Worm (Caenorhabditis elegans) whole organism, mixed stage, embryonic: ENCODE measurements around the gene F22B3.7.

ENCODE experiments used
- M03D4.4 ChIP-seq: sonication (generic microtip); optimal IDR thresholded peaks from 2 replicates; lab custom pipeline; 2017; ENCODE audit warnings: mild to moderate bottlenecking, missing genetic modification characterization, missing compliant biosample characterization
- bed-3 ChIP-seq: fragments of 200-800 bp; sonication (Bioruptor generic); optimal IDR thresholded peaks from 3 replicates; lab custom pipeline; 2018; ENCODE audit warnings: mild to moderate bottlenecking, missing genetic modification characterization, moderate library complexity, missing compliant biosample characterization
- blmp-1 ChIP-seq: fragments of 150-350 bp; optimal IDR thresholded peaks from 2 replicates; lab custom pipeline; 2014; ENCODE audit warnings: missing biosample characterization, missing genetic modification characterization
- ceh-39 ChIP-seq: fragments of 150-350 bp; optimal IDR thresholded peaks from 2 replicates; lab custom pipeline; 2014; ENCODE audit warnings: missing biosample characterization, missing genetic modification characterization
- ceh-43 ChIP-seq: fragments of 200-800 bp; sonication (Bioruptor generic); optimal IDR thresholded peaks from 2 replicates; lab custom pipeline; 2018; ENCODE audit warnings: mild to moderate bottlenecking, missing genetic modification characterization, moderate library complexity, missing compliant biosample characterization
- ceh-83 ChIP-seq: fragments of 200-800 bp; sonication (Bioruptor generic); optimal IDR thresholded peaks from 2 replicates; lab custom pipeline; 2018; ENCODE audit warnings: mild to moderate bottlenecking, missing genetic modification characterization, missing compliant biosample characterization
- ces-1 ChIP-seq: fragments of 150-350 bp; optimal IDR thresholded peaks from 2 replicates; lab custom pipeline; 2014; ENCODE audit warnings: missing biosample characterization, missing genetic modification reagents, missing genetic modification characterization
- cnd-1 ChIP-seq: fragments of 200-800 bp; sonication (Bioruptor generic); optimal IDR thresholded peaks from 2 replicates; lab custom pipeline; 2018; ENCODE audit warnings: mild to moderate bottlenecking, missing genetic modification characterization, missing compliant biosample characterization
- drap-1 ChIP-seq: fragments of 200-800 bp; sonication (Bioruptor generic); optimal IDR thresholded peaks from 3 replicates; lab custom pipeline; 2018; ENCODE audit warnings: mild to moderate bottlenecking, missing genetic modification characterization, missing compliant biosample characterization
- elt-1 ChIP-seq: sonication (generic microtip); optimal IDR thresholded peaks from 2 replicates; lab custom pipeline; 2017; ENCODE audit warnings: missing genetic modification characterization, mild to moderate bottlenecking, missing compliant biosample characterization, antibody characterized with exemption, moderate library complexity, borderline replicate concordance; ENCODE audit not compliant: insufficient read depth
- elt-3 ChIP-seq: fragments of 150-350 bp; optimal IDR thresholded peaks from 2 replicates; lab custom pipeline; 2014; ENCODE audit warnings: missing biosample characterization, missing genetic modification characterization
- flh-1 ChIP-seq: fragments of 200-800 bp; sonication (Bioruptor generic); optimal IDR thresholded peaks from 2 replicates; lab custom pipeline; 2018; ENCODE audit warnings: mild to moderate bottlenecking, missing genetic modification characterization, moderate library complexity, missing compliant biosample characterization
- ham-2 ChIP-seq: fragments of 200-800 bp; sonication (Bioruptor generic); optimal IDR thresholded peaks from 2 replicates; lab custom pipeline; 2018; ENCODE audit warnings: mild to moderate bottlenecking, missing genetic modification characterization, missing compliant biosample characterization
- hlh-1 ChIP-seq: fragments of 150-350 bp; optimal IDR thresholded peaks from 2 replicates; lab custom pipeline; 2014; ENCODE audit warnings: missing biosample characterization, missing genetic modification reagents, missing genetic modification characterization
- lin-13 ChIP-seq: fragments of 150-350 bp; optimal IDR thresholded peaks from 2 replicates; lab custom pipeline; 2014; ENCODE audit warnings: missing biosample characterization, missing genetic modification characterization
- lin-32 ChIP-seq: fragments of 200-800 bp; sonication (Bioruptor generic); optimal IDR thresholded peaks from 2 replicates; lab custom pipeline; 2018; ENCODE audit warnings: mild to moderate bottlenecking, missing genetic modification characterization, missing compliant biosample characterization
- lsy-2 ChIP-seq: fragments of 150-350 bp; optimal IDR thresholded peaks from 2 replicates; lab custom pipeline; 2014; ENCODE audit warnings: missing biosample characterization, missing genetic modification characterization
- mab-5 ChIP-seq: fragments of 150-350 bp; optimal IDR thresholded peaks from 2 replicates; lab custom pipeline; 2014; ENCODE audit warnings: missing biosample characterization, missing genetic modification characterization
- mep-1 ChIP-seq: fragments of 150-350 bp; optimal IDR thresholded peaks from 2 replicates; lab custom pipeline; 2017; ENCODE audit warnings: missing biosample characterization, missing genetic modification reagents, missing genetic modification characterization, inconsistent platforms
- mls-2 ChIP-seq: sonication (generic microtip); optimal IDR thresholded peaks from 2 replicates; lab custom pipeline; 2016; ENCODE audit warnings: mild to moderate bottlenecking, missing genetic modification characterization, moderate library complexity, missing compliant biosample characterization
- nhr-12 ChIP-seq: fragments of 150-350 bp; optimal IDR thresholded peaks from 2 replicates; lab custom pipeline; 2014; ENCODE audit warnings: missing biosample characterization, missing genetic modification characterization
- nhr-2 ChIP-seq: fragments of 150-350 bp; optimal IDR thresholded peaks from 2 replicates; lab custom pipeline; 2014; ENCODE audit warnings: missing biosample characterization, missing genetic modification characterization
- nhr-237 ChIP-seq: fragments of 150-350 bp; optimal IDR thresholded peaks from 2 replicates; lab custom pipeline; 2014; ENCODE audit warnings: missing biosample characterization, missing genetic modification characterization
- nhr-28 ChIP-seq: fragments of 150-350 bp; optimal IDR thresholded peaks from 2 replicates; lab custom pipeline; 2014; ENCODE audit warnings: missing biosample characterization, missing genetic modification characterization
- nhr-76 ChIP-seq: sonication (generic microtip); optimal IDR thresholded peaks from 2 replicates; lab custom pipeline; 2017; ENCODE audit warnings: missing biosample characterization, missing genetic modification characterization
- pha-4 ChIP-seq: fragments of 150-350 bp; optimal IDR thresholded peaks from 2 replicates; lab custom pipeline; 2018; ENCODE audit warnings: missing biosample characterization, missing genetic modification reagents, missing genetic modification characterization
- sem-2 ChIP-seq: fragments of 200-800 bp; sonication (Bioruptor generic); optimal IDR thresholded peaks from 2 replicates; lab custom pipeline; 2018; ENCODE audit warnings: mild to moderate bottlenecking, missing genetic modification characterization, missing compliant biosample characterization
- snpc-4 ChIP-seq: fragments of 150-350 bp; optimal IDR thresholded peaks from 2 replicates; lab custom pipeline; 2014; ENCODE audit warnings: missing biosample characterization, missing genetic modification characterization
- sptf-1 ChIP-seq: sonication (generic microtip); optimal IDR thresholded peaks from 2 replicates; lab custom pipeline; 2017; ENCODE audit warnings: mild to moderate bottlenecking, missing genetic modification characterization, moderate library complexity, missing compliant biosample characterization
- tbx-8 ChIP-seq: fragments of 200-800 bp; sonication (Bioruptor generic); optimal IDR thresholded peaks from 2 replicates; lab custom pipeline; 2018; ENCODE audit warnings: mild to moderate bottlenecking, missing genetic modification characterization, moderate library complexity, missing compliant biosample characterization
- unc-120 ChIP-seq: sonication (generic microtip); optimal IDR thresholded peaks from 2 replicates; lab custom pipeline; 2017; ENCODE audit warnings: missing genetic modification characterization, missing compliant biosample characterization; ENCODE audit not compliant: poor library complexity, severe bottlenecking
- unc-39 ChIP-seq: fragments of 150-350 bp; optimal IDR thresholded peaks from 2 replicates; lab custom pipeline; 2014; ENCODE audit warnings: missing biosample characterization, missing genetic modification characterization
- unc-62 ChIP-seq: fragments of 150-350 bp; optimal IDR thresholded peaks from 2 replicates; lab custom pipeline; 2014; ENCODE audit warnings: missing biosample characterization, missing genetic modification reagents, missing genetic modification characterization
- zip-8 ChIP-seq: fragments of 150-350 bp; optimal IDR thresholded peaks from 2 replicates; lab custom pipeline; 2014; ENCODE audit warnings: missing biosample characterization, missing genetic modification characterization
- ztf-11 ChIP-seq: fragments of 150-350 bp; optimal IDR thresholded peaks from 2 replicates; lab custom pipeline; 2014; ENCODE audit warnings: missing biosample characterization, missing genetic modification characterization

F22B3.7 gene

DNA sequence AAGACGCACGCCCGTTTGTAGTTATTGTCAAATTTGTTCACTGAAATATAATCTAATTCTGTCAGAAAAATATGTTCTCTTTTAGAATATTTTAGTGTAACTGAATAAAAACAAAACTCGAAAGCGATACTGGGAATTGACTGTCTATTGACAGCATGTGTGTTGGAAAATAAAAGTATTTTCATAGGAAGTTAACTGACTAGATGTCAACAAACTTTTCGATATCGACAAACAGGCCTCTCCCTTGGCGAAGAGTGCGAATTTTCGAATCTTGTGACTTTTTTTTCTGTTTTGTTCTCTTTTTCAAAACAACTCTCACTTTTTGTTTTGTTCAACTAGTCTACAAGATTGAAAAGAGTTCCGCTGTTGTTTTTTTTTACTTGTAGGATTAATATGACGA is 16.7 kb upstream of the F22B3.7 start:
- TF ChIP-seq flh-1 (GFP tag; lab: Kevin White, UChicago) (no peak), tbx-8 (no peak), elt-3 (no peak), nhr-237 (tag; lab: Kevin White, UChicago) (no peak), snpc-4 (no peak)

DNA sequence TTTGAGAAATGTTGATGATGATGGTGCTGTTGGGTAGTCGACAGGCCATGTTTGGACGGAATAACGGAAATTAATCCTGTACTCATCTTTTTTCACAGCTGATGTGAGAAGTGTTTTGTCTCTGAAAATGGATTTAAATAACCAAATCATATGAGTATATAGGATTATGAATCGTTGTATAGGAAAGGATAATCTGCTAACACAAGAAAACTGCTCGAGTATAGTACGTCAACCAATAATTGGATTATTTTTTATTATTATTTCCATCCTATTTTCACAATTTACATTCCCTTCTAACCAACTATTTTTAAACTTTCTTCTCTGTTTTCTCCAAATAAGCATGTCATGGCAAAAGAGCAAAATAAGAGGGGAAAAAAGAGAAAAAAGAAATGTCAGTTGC is 14.2 kb upstream of the F22B3.7 start:
- TF ChIP-seq ces-1 (GFP tag; lab: Kevin White, UChicago): peak; percentile 46
- TF ChIP-seq nhr-237 (tag; lab: Kevin White, UChicago): no peak
- no peak for TF ChIP-seq elt-1 (tag; lab: Kevin White, UChicago)

DNA sequence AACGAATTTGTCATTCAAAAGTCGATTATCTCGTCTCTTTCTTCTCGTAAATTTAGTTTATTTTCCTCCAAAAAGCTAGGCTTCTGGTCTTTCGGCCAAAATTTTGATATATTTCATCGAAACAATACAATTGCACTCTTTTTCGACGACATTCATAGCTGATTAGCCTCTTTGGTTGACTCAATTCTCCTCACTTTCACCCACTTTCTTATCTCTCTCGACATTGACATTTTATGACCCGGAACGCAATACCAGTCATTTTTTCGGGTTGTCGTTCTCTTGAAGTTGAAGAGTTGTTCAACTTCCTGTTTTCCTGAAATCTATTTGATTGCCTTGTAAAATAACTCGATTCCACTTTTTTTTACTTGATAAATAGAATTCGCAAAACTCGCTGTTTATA is 13.0 kb upstream of the F22B3.7 start:
- TF ChIP-seq ceh-39 (tag; lab: Kevin White, UChicago): no peak
- peak; percentile 39 for TF ChIP-seq ces-1 (GFP tag; lab: Kevin White, UChicago)
- TF ChIP-seq nhr-12 (tag; lab: Kevin White, UChicago): no peak

ce11 chrIV:11433709-11434108 is 12.1 kb upstream of the F22B3.7 start:
- TF ChIP-seq flh-1 (GFP tag; lab: Kevin White, UChicago) (no peak), nhr-237 (tag; lab: Kevin White, UChicago) (peak; percentile 68), tbx-8 (no peak), ceh-43 (GFP tag; lab: Kevin White, UChicago) (no peak), mls-2 (no peak), M03D4.4 (tag; lab: Kevin White, UChicago) (no peak), ceh-83 (GFP tag; lab: Kevin White, UChicago) (no peak), unc-120 (tag; lab: Kevin White, UChicago) (no peak), snpc-4 (no peak), nhr-28 (tag; lab: Kevin White, UChicago) (no peak), mab-5 (no peak), unc-39 (no peak), sptf-1 (tag; lab: Kevin White, UChicago) (no peak), pha-4 (tag; lab: Kevin White, UChicago) (peak; percentile 61), ztf-11 (tag; lab: Kevin White, UChicago) (peak; percentile 39), ham-2 (GFP tag; lab: Kevin White, UChicago) (no peak), blmp-1 (no peak), drap-1 (no peak), lsy-2 (tag; lab: Kevin White, UChicago) (peak; percentile 53), lin-32 (GFP tag; lab: Kevin White, UChicago) (no peak), sem-2 (no peak), cnd-1 (no peak), lin-13 (tag; lab: Kevin White, UChicago) (peak; percentile 26), elt-1 (tag; lab: Kevin White, UChicago) (no peak), elt-3 (no peak), bed-3 (GFP tag; lab: Kevin White, UChicago) (no peak), mep-1 (tag; lab: Kevin White, UChicago) (peak; percentile 47), hlh-1 (tag; lab: Kevin White, UChicago) (peak; percentile 28), nhr-2 (tag; lab: Kevin White, UChicago) (no peak), ces-1 (GFP tag; lab: Kevin White, UChicago) (peak; percentile 50), zip-8 (tag; lab: Kevin White, UChicago) (no peak), nhr-12 (tag; lab: Kevin White, UChicago) (no peak), nhr-76 (tag; lab: Kevin White, UChicago) (no peak), unc-62 (GFP tag; lab: Kevin White, UChicago) (no peak), ceh-39 (tag; lab: Kevin White, UChicago) (no peak)
